Fruit fly (Drosophila melanogaster): ENCODE results near the gene CG18088.

CG18088 gene

dm6 chr2L:8958046-8958497 lies 9.3 kb upstream of the CG18088 start (continued):
- peak; percentile 76 for TF ChIP-seq BtbVII (GFP tag; optimal IDR thresholded peaks at IDR 0.05)
- TF ChIP-seq dmrt11E (tag; optimal IDR thresholded peaks at IDR 0.05) = peak; percentile 99
- peak; percentile 86 for TF ChIP-seq p53 (GFP tag; optimal IDR thresholded peaks at IDR 0.05)
- peak; percentile 92 for TF ChIP-seq ATbp (GFP tag; optimal IDR thresholded peaks at IDR 0.05)
- peak; percentile 86 for TF ChIP-seq CG9609 (GFP tag; optimal IDR thresholded peaks at IDR 0.05)
- TF ChIP-seq ERR (GFP tag; optimal IDR thresholded peaks at IDR 0.05) = peak; percentile 79
- peak; percentile 97 for TF ChIP-seq Drgx (GFP tag; IDR thresholded peaks at IDR 0.05)
- TF ChIP-seq dysf (GFP tag; IDR thresholded peaks at IDR 0.05) = peak; percentile 98
- TF ChIP-seq CG15269 (tag; optimal IDR thresholded peaks at IDR 0.05) = peak; percentile 90
- TF ChIP-seq Asciz (GFP tag; optimal IDR thresholded peaks at IDR 0.05) = peak; percentile 89
- TF ChIP-seq CG10321 (GFP tag; IDR thresholded peaks at IDR 0.05) = peak; percentile 83
- peak; percentile 85 for TF ChIP-seq CrebB (tag; optimal IDR thresholded peaks at IDR 0.05)
- TF ChIP-seq esg (GFP tag; conservative IDR thresholded peaks at IDR 0.05) = peak; percentile 97
- peak; percentile 92 for TF ChIP-seq kay (GFP tag; optimal IDR thresholded peaks at IDR 0.05)
- TF ChIP-seq maf-S (GFP tag; optimal IDR thresholded peaks at IDR 0.05) = peak; percentile 94
- TF ChIP-seq CG13424 (tag; optimal IDR thresholded peaks at IDR 0.05) = peak; percentile 90
- TF ChIP-seq MBD-R2 (GFP tag; IDR thresholded peaks at IDR 0.05) = peak; percentile 95
- peak; percentile 92 for TF ChIP-seq Meics (GFP tag; optimal IDR thresholded peaks at IDR 0.05)
- peak; percentile 97 for TF ChIP-seq CG11504 (tag; optimal IDR thresholded peaks at IDR 0.05)
- no peak for TF ChIP-seq CG13894 (tag; optimal IDR thresholded peaks at IDR 0.05)
- peak; percentile 73 for TF ChIP-seq btn (GFP tag; optimal IDR thresholded peaks at IDR 0.05)
- peak; percentile 84 for TF ChIP-seq CG4360 (GFP tag; IDR thresholded peaks at IDR 0.05)
- TF ChIP-seq CG7786 (GFP tag; optimal IDR thresholded peaks at IDR 0.05) = peak; percentile 89
- no peak for TF ChIP-seq HLH4C (GFP tag; IDR thresholded peaks at IDR 0.05; ENCODE audit: partially characterized antibody)
- 0 out of 2 replicates have a peak, but pooled peaks have one; percentile 22 for TF ChIP-seq Dip2 (GFP tag; IDR thresholded peaks at IDR 0.05)
- peak; percentile 92 for TF ChIP-seq tio (GFP tag; optimal IDR thresholded peaks at IDR 0.05)
- TF ChIP-seq mam (GFP tag; optimal IDR thresholded peaks at IDR 0.05) = peak; percentile 96
- TF ChIP-seq CG15073 (GFP tag; optimal IDR thresholded peaks at IDR 0.05) = peak; percentile 70
- TF ChIP-seq Bgb (GFP tag; IDR thresholded peaks at IDR 0.05; ENCODE audit: partially characterized antibody) = peak; percentile 24; the same call in 1 of the 2 replicates
- peak; percentile 93 for TF ChIP-seq CG12299 (tag; optimal IDR thresholded peaks at IDR 0.05)
- TF ChIP-seq CG17385 (GFP tag; optimal IDR thresholded peaks at IDR 0.05) = peak; percentile 86
- peak; percentile 93 for TF ChIP-seq Hr3 (GFP tag; optimal IDR thresholded peaks at IDR 0.05)
- peak; percentile 93 for TF ChIP-seq Hmr (GFP tag; optimal IDR thresholded peaks at IDR 0.05)
- TF ChIP-seq gsb (GFP tag; IDR thresholded peaks at IDR 0.05) = peak; percentile 91
- peak; percentile 88 for TF ChIP-seq CG18476 (GFP tag; optimal IDR thresholded peaks at IDR 0.05)
- TF ChIP-seq exex (tag; optimal IDR thresholded peaks at IDR 0.05) = peak; percentile 66
- TF ChIP-seq Ada2b (GFP tag; IDR thresholded peaks at IDR 0.05) = peak; percentile 98
- peak in 1 of 3 experiments; percentile 66 for TF ChIP-seq Stat92E (GFP tag; optimal IDR thresholded peaks at IDR 0.05)
- peak; percentile 90 for TF ChIP-seq NC2β (GFP tag; optimal IDR thresholded peaks at IDR 0.05)
- TF ChIP-seq CG15696 (tag; optimal IDR thresholded peaks at IDR 0.05) = peak; percentile 83
- peak; percentile 82 for TF ChIP-seq CG30431 (GFP tag; optimal IDR thresholded peaks at IDR 0.05)
- TF ChIP-seq CG9215 (GFP tag; IDR thresholded peaks at IDR 0.05) = peak; percentile 92
- TF ChIP-seq bcd (GFP tag; optimal IDR thresholded peaks at IDR 0.05) = peak; percentile 90

Data from whole organism, embryonic.